Worm (Caenorhabditis elegans) whole organism, L1 larva: ENCODE measurements around the gene F40G9.17.
A peak's percentile ranks its signal among the peaks of the same experiment; 100 is the strongest.

Source experiments
- C16A3.4 ChIP-seq: fragments of 150-350 bp; optimal IDR thresholded peaks from 2 replicates; lab custom pipeline; 2014; ENCODE audit warnings: missing biosample characterization, missing genetic modification characterization
- C34B4.2 ChIP-seq: sonication (generic microtip); optimal IDR thresholded peaks from 2 replicates; lab custom pipeline; 2017; ENCODE audit warnings: mild to moderate bottlenecking, missing genetic modification characterization, missing compliant biosample characterization
- blmp-1 ChIP-seq: fragments of 150-350 bp; optimal IDR thresholded peaks from 2 replicates; lab custom pipeline; 2014; ENCODE audit warnings: missing biosample characterization, missing genetic modification characterization
- ceh-63 ChIP-seq: fragments of 200-800 bp; sonication (Bioruptor generic); optimal IDR thresholded peaks from 2 replicates; lab custom pipeline; 2018; ENCODE audit warnings: mild to moderate bottlenecking, missing genetic modification characterization, missing compliant biosample characterization
- ceh-90 ChIP-seq: sonication (generic microtip); optimal IDR thresholded peaks from 2 replicates; lab custom pipeline; 2016; ENCODE audit warnings: missing genetic modification characterization, missing compliant biosample characterization
- dpl-1 ChIP-seq, 3 experiments: fragments of 150-350 bp in 2 of 3; sonication (generic microtip) in 1 of 3; optimal IDR thresholded peaks; 2 replicates each; lab custom pipeline; 2014 to 2017; ENCODE audit warnings: missing biosample characterization in 3 of 3, missing genetic modification characterization in 3 of 3, missing genetic modification reagents in 3 of 3
- dsc-1 ChIP-seq: sonication (generic microtip); optimal IDR thresholded peaks from 2 replicates; lab custom pipeline; 2016; ENCODE audit warnings: mild to moderate bottlenecking, missing genetic modification characterization, missing compliant biosample characterization
- efl-1 ChIP-seq, 4 experiments: fragments of 150-350 bp; optimal IDR thresholded peaks in 3 of 4; peaks in 1 of 4; 1 replicate in 1 of 4; 2 replicates in 3 of 4; lab custom pipeline; 2014; ENCODE audit warnings: missing biosample characterization in 2 of 4, missing genetic modification characterization in 2 of 4, missing genetic modification reagents in 2 of 4
- elt-2 ChIP-seq: sonication (generic microtip); optimal IDR thresholded peaks from 2 replicates; lab custom pipeline; 2016; ENCODE audit warnings: missing genetic modification characterization, mild to moderate bottlenecking, inconsistent platforms, missing compliant biosample characterization, missing genetic modification reagents
- elt-3 ChIP-seq, 6 experiments: fragments of 150-350 bp in 1 of 6; sonication (generic microtip); optimal IDR thresholded peaks; 2 replicates each; lab custom pipeline; 2017 to 2018; ENCODE audit warnings: missing biosample characterization in 6 of 6, missing genetic modification characterization in 6 of 6, inconsistent platforms in 1 of 6
- ets-5 ChIP-seq: fragments of 200-800 bp; sonication (Bioruptor generic); IDR thresholded peaks from 2 replicates; pipeline ENCODE4 v1.3.6; 2022; ENCODE audit warnings: missing genetic modification characterization, missing compliant biosample characterization
- fkh-10 ChIP-seq: sonication (generic microtip); optimal IDR thresholded peaks from 2 replicates; lab custom pipeline; 2017; ENCODE audit warnings: missing biosample characterization, missing genetic modification reagents, missing genetic modification characterization
- hlh-17 ChIP-seq: fragments of 200-800 bp; sonication (Bioruptor generic); optimal IDR thresholded peaks from 2 replicates; lab custom pipeline; 2018; ENCODE audit warnings: missing genetic modification characterization, mild to moderate bottlenecking, missing compliant biosample characterization, moderate library complexity, borderline replicate concordance
- hlh-4 ChIP-seq: sonication (generic microtip); optimal IDR thresholded peaks from 2 replicates; lab custom pipeline; 2016; ENCODE audit warnings: mild to moderate bottlenecking, missing genetic modification characterization, missing compliant biosample characterization
- irx-1 ChIP-seq: sonication (generic microtip); optimal IDR thresholded peaks from 2 replicates; lab custom pipeline; 2016; ENCODE audit warnings: missing genetic modification characterization, missing compliant biosample characterization
- isw-1 ChIP-seq: fragments of 200-800 bp; sonication (Bioruptor generic); IDR thresholded peaks from 2 replicates; pipeline ENCODE4 v1.3.6; 2022; ENCODE audit warnings: missing genetic modification characterization, missing compliant biosample characterization
- lin-13 ChIP-seq: fragments of 150-350 bp; optimal IDR thresholded peaks from 2 replicates; lab custom pipeline; 2014; ENCODE audit warnings: missing biosample characterization, missing genetic modification reagents, missing genetic modification characterization
- lin-14 ChIP-seq: fragments of 200-800 bp; sonication (Bioruptor generic); optimal IDR thresholded peaks from 2 replicates; lab custom pipeline; 2018; ENCODE audit warnings: mild to moderate bottlenecking, missing genetic modification characterization, moderate library complexity, missing compliant biosample characterization
- lin-15B ChIP-seq: fragments of 150-350 bp; sonication (generic microtip); optimal IDR thresholded peaks from 3 replicates; lab custom pipeline; 2014; ENCODE audit warnings: missing biosample characterization, missing genetic modification characterization
- lin-35 ChIP-seq, 2 experiments: fragments of 150-350 bp; optimal IDR thresholded peaks; 2 replicates each; lab custom pipeline; 2014; ENCODE audit warnings: missing biosample characterization in 2 of 2, missing genetic modification characterization in 2 of 2, missing genetic modification reagents in 2 of 2
- lir-3 ChIP-seq: sonication (generic microtip); optimal IDR thresholded peaks from 2 replicates; lab custom pipeline; 2016; ENCODE audit warnings: mild to moderate bottlenecking, missing genetic modification characterization, moderate library complexity, missing compliant biosample characterization; ENCODE audit not compliant: poor library complexity
- lsy-2 ChIP-seq, 2 experiments: fragments of 150-350 bp; optimal IDR thresholded peaks; 2 replicates each; lab custom pipeline; 2014; ENCODE audit warnings: missing biosample characterization in 2 of 2, missing genetic modification characterization in 2 of 2
- nhr-11 ChIP-seq: fragments of 150-350 bp; optimal IDR thresholded peaks from 2 replicates; lab custom pipeline; 2014; ENCODE audit warnings: missing biosample characterization, missing genetic modification characterization
- nhr-47 ChIP-seq: sonication (generic microtip); optimal IDR thresholded peaks from 2 replicates; lab custom pipeline; 2016; ENCODE audit warnings: mild to moderate bottlenecking, missing genetic modification characterization, moderate library complexity, missing compliant biosample characterization
- nhr-71 ChIP-seq: sonication (generic microtip); optimal IDR thresholded peaks from 2 replicates; lab custom pipeline; 2016; ENCODE audit warnings: mild to moderate bottlenecking, missing genetic modification characterization, moderate library complexity, missing compliant biosample characterization
- nhr-84 ChIP-seq: sonication (generic microtip); optimal IDR thresholded peaks from 2 replicates; lab custom pipeline; 2017; ENCODE audit warnings: missing biosample characterization, missing genetic modification characterization
- nhr-85 ChIP-seq: sonication (generic microtip); peaks from one replicate; lab custom pipeline; 2016; ENCODE audit warnings: missing genetic modification characterization, inconsistent platforms, missing compliant biosample characterization
- pag-3 ChIP-seq: sonication (generic microtip); optimal IDR thresholded peaks from 2 replicates; lab custom pipeline; 2017; ENCODE audit warnings: missing genetic modification characterization, mild to moderate bottlenecking, missing compliant biosample characterization, antibody characterized with exemption, borderline replicate concordance; ENCODE audit not compliant: insufficient read depth
- pqm-1 ChIP-seq: sonication (generic microtip); optimal IDR thresholded peaks from 3 replicates; lab custom pipeline; 2017; ENCODE audit warnings: missing biosample characterization, missing genetic modification characterization
- rnt-1 ChIP-seq: sonication (generic microtip); optimal IDR thresholded peaks from 2 replicates; lab custom pipeline; 2016; ENCODE audit warnings: mild to moderate bottlenecking, missing genetic modification characterization, moderate library complexity, missing compliant biosample characterization
- skn-1 ChIP-seq: fragments of 150-350 bp; optimal IDR thresholded peaks from 2 replicates; lab custom pipeline; 2014; ENCODE audit warnings: missing biosample characterization, missing genetic modification characterization
- snu-23 ChIP-seq: sonication (generic microtip); optimal IDR thresholded peaks from 2 replicates; lab custom pipeline; 2016; ENCODE audit warnings: missing genetic modification characterization, missing compliant biosample characterization
- swsn-7 ChIP-seq: sonication (generic microtip); optimal IDR thresholded peaks from 2 replicates; lab custom pipeline; 2016; ENCODE audit warnings: missing genetic modification characterization, missing compliant biosample characterization
- tbx-2 ChIP-seq: sonication (generic microtip); optimal IDR thresholded peaks from 2 replicates; lab custom pipeline; 2016; ENCODE audit warnings: missing genetic modification characterization, missing compliant biosample characterization
- tlp-1 ChIP-seq: fragments of 150-350 bp; optimal IDR thresholded peaks from 2 replicates; lab custom pipeline; 2014; ENCODE audit warnings: missing biosample characterization, missing genetic modification characterization
- unc-130 ChIP-seq: fragments of 150-350 bp; optimal IDR thresholded peaks from 2 replicates; lab custom pipeline; 2017; ENCODE audit warnings: missing biosample characterization, missing genetic modification characterization, inconsistent platforms
- unc-62 ChIP-seq: fragments of 150-350 bp; optimal IDR thresholded peaks from 2 replicates; lab custom pipeline; 2014; ENCODE audit warnings: missing biosample characterization, missing genetic modification reagents, missing genetic modification characterization
- vab-15 ChIP-seq: sonication (generic microtip); optimal IDR thresholded peaks from 2 replicates; lab custom pipeline; 2017; ENCODE audit warnings: missing genotype, mild to moderate bottlenecking, missing genetic modification characterization, missing compliant biosample characterization
- xbp-1 ChIP-seq: sonication (generic microtip); optimal IDR thresholded peaks from 2 replicates; lab custom pipeline; 2016; ENCODE audit warnings: missing genetic modification characterization, missing compliant biosample characterization
- zag-1 ChIP-seq: fragments of 150-350 bp; optimal IDR thresholded peaks from 2 replicates; lab custom pipeline; 2014; ENCODE audit warnings: missing biosample characterization, missing genetic modification characterization
- zip-4 ChIP-seq: fragments of 200-800 bp; sonication (Bioruptor generic); optimal IDR thresholded peaks from 2 replicates; lab custom pipeline; 2018; ENCODE audit warnings: mild to moderate bottlenecking, missing genetic modification characterization, moderate library complexity, missing compliant biosample characterization
- ztf-4 ChIP-seq: fragments of 150-350 bp; optimal IDR thresholded peaks from 2 replicates; lab custom pipeline; 2014; ENCODE audit warnings: missing biosample characterization, missing genetic modification characterization

F40G9.17 gene

DNA sequence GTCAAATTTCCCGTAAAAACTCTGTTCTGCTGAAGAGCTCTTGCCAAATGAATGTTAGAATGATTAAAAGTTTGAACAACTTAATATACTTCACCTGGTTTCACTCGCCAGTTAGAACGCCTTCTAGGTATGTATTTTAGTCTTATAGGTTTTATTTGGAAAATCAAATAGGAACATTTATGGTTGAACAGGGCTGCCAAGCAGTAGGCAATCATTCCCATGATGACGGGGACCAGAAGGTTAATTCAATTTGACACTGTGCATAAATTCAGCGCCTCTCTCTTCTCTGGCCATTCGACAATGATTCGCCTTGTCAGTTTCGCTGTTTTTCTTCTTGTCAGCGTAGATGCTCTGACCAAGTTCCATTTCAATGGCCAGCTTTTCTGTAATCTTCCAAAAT, 12.2 kb upstream of the F40G9.17 start, which contains the start of gene F40G9.15:
F40G9.15 (plus strand) TSS at position 301 of the 400 bp plus-strand sequence.
- no peak for TF ChIP-seq elt-3 (tag; optimal IDR thresholded peaks at IDR 0.05; lab: Kevin White, UChicago)
- TF ChIP-seq pag-3 = no peak
- TF ChIP-seq tlp-1 (tag; lab: Kevin White, UChicago) = no peak
- TF ChIP-seq C34B4.2 (tag; lab: Kevin White, UChicago) = no peak
- TF ChIP-seq zag-1 (tag; lab: Kevin White, UChicago) = no peak
- TF ChIP-seq ztf-4 = no peak
- TF ChIP-seq rnt-1 (tag; lab: Kevin White, UChicago) = no peak
- TF ChIP-seq ceh-63 = no peak
- no peak for TF ChIP-seq pqm-1 (tag; lab: Kevin White, UChicago)
- TF ChIP-seq xbp-1 (tag; lab: Kevin White, UChicago) = no peak
- no peak for TF ChIP-seq unc-130 (tag; lab: Kevin White, UChicago)

DNA sequence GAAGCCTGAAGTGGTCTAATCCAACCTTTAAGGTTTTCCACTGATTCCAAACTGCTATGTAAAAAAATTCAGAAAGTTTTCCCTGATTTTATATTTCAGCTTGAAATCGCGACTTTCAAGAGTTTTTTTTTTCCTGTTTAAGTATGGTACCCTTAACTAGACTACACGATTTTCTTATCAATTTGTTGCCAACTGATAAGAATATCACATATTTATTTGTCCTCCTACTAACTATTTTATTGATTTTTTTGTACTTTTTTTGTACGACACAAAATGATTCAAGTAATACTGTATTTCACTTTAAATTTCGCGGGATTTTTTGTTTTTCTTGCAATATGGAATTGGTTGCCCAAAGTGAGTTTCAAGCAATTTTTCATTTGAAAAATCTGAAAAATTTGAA, 11.2 kb upstream of the F40G9.17 start:
- TF ChIP-seq swsn-7 (tag; lab: Kevin White, UChicago) (no peak), elt-2 (peak; percentile 39)

DNA sequence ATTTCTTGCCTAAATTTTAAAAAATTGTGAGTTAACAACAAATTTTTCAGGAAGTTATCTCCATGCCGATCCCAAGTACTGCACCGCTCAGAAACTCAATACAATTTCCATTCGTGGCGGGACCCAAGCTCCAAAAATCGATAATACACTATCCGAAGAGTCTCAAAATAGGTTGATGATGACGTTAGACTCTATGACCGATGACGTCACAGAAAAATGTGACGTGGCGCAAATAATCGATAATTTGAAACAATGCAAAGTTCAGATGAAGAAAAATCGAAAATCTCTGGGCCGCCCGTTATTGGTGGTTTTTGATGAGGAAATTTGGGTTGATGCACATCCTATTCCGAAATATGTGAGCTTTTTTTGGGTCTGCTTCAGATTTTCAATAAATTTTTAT, 9.9 kb upstream of the F40G9.17 start:
- TF ChIP-seq efl-1 (optimal IDR thresholded peaks at IDR 0.05; lab: Kevin White, UChicago) (no peak), efl-1 (GFP tag; optimal IDR thresholded peaks at IDR 0.05 in 1 of 2; lab: Kevin White, UChicago) (peak in 1 of 2 experiments; percentile 64), rnt-1 (tag; lab: Kevin White, UChicago) (no peak), hlh-17 (GFP tag; lab: Kevin White, UChicago) (no peak)
- TF ChIP-seq, all 84 proteins: peak for 1

DNA sequence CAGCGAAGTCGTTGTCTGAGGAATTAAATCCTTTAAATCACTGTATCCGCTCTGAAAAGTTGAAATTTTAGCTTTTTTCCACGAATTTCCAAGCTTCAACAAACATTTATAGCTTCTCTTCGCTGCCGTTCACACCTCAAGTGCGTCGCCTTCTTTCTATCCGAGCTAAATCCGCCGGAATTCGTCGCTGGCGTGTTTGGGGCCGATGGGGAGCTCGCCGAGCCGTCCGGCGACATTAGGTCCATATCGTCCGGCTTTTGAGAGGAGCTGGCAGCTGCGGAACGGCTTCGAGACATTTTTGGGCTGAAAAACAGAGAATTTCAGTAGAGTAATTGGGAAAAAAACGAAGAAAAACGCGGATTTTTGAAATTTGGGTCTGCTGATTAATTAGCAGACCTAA, 6.4 kb upstream of the F40G9.17 start, which contains the start of gene mxl-2:
mxl-2 (minus strand) TSS at position 303 of the 400 bp plus-strand sequence.
- TF ChIP-seq efl-1 (optimal IDR thresholded peaks at IDR 0.05; lab: Kevin White, UChicago) = no peak
- TF ChIP-seq efl-1 (GFP tag; optimal IDR thresholded peaks at IDR 0.05 in 1 of 2; lab: Kevin White, UChicago) = peak in 1 of 2 experiments; percentile 22
- no peak for TF ChIP-seq nhr-84 (tag; lab: Kevin White, UChicago)
- no peak for TF ChIP-seq pag-3
- no peak for TF ChIP-seq zip-4

DNA sequence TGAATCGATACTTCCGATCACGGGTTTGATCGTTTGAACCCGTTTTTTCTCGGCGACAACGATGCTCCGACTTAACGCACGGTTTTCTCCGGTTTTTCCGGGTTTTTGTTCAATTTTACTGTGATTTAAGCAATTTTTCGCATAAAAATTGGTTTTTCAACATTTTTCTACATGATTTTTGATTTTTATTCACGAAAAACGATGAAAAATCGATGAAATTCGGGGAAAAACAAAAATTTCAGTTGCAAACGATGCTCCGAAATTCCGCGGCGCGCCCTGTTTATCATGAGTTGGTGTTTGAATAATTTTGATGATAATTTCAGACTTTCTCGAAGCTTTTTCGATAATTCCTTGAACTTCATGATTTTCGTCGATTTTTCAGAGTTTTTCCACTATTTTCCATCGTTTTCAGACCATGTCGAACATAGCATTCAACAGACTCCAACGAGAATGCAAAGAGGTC, 5.8 kb upstream of the F40G9.17 start, which contains the start of gene ubc-20:
ubc-20 (plus strand) TSS at position 413 of the 463 bp plus-strand sequence.
- peak; percentile 22 for TF ChIP-seq tbx-2 (tag; lab: Kevin White, UChicago)
- no peak for TF ChIP-seq isw-1 (GFP tag; lab: Robert Waterston, UW)
- peak; percentile 12 for TF ChIP-seq blmp-1 (tag; lab: Kevin White, UChicago)
- TF ChIP-seq nhr-11 = no peak
- no peak for TF ChIP-seq C34B4.2 (tag; lab: Kevin White, UChicago)
- no peak for TF ChIP-seq lin-15B (tag; lab: Kevin White, UChicago)
- no peak for TF ChIP-seq unc-62
- TF ChIP-seq irx-1 = peak; percentile 38
- TF ChIP-seq swsn-7 (tag; lab: Kevin White, UChicago) = peak; percentile 3
- TF ChIP-seq ceh-90 (tag; lab: Kevin White, UChicago) = no peak
- peak; percentile 7 for TF ChIP-seq xbp-1 (tag; lab: Kevin White, UChicago)
- peak; percentile 22 for TF ChIP-seq C16A3.4
- TF ChIP-seq fkh-10 (GFP tag; lab: Kevin White, UChicago) = no peak
- no peak for TF ChIP-seq vab-15 (tag; lab: Kevin White, UChicago)
- no peak for TF ChIP-seq lir-3 (tag; lab: Kevin White, UChicago)
- peak; percentile 75 for TF ChIP-seq nhr-85 (tag; lab: Kevin White, UChicago)
- peak; percentile 17 to 61 for TF ChIP-seq lin-35 (GFP tag; optimal IDR thresholded peaks at IDR 0.05; lab: Kevin White, UChicago)
- TF ChIP-seq nhr-71 (tag; lab: Kevin White, UChicago) = peak; percentile 38
- peak in 2 of 3 experiments; percentile 24 to 50 for TF ChIP-seq dpl-1 (GFP tag; optimal IDR thresholded peaks at IDR 0.05; lab: Kevin White, UChicago)
- peak; percentile 21 to 57 for TF ChIP-seq lsy-2 (tag; optimal IDR thresholded peaks at IDR 0.05; lab: Kevin White, UChicago)
- no peak for TF ChIP-seq pqm-1 (tag; lab: Kevin White, UChicago)
- peak; percentile 12 to 39 for TF ChIP-seq efl-1 (optimal IDR thresholded peaks at IDR 0.05; lab: Kevin White, UChicago)
- TF ChIP-seq efl-1 (GFP tag; optimal IDR thresholded peaks at IDR 0.05 in 1 of 2; lab: Kevin White, UChicago) = peak; percentile 20 to 34
- no peak for TF ChIP-seq ets-5 (GFP tag; lab: Robert Waterston, UW)
- peak; percentile 39 for TF ChIP-seq nhr-47 (tag; lab: Kevin White, UChicago)
- no peak for TF ChIP-seq hlh-17 (GFP tag; lab: Kevin White, UChicago)
- peak; percentile 74 for TF ChIP-seq skn-1 (tag; lab: Kevin White, UChicago)
- no peak for TF ChIP-seq tlp-1 (tag; lab: Kevin White, UChicago)
- TF ChIP-seq snu-23 = peak; percentile 48
- no peak for TF ChIP-seq hlh-4 (tag; lab: Kevin White, UChicago)
- no peak for TF ChIP-seq dsc-1 (tag; lab: Kevin White, UChicago)
- TF ChIP-seq lin-13 (GFP tag; lab: Kevin White, UChicago) = no peak
- no peak for TF ChIP-seq lin-14
